Worm (Caenorhabditis elegans) whole organism, L1 larva: ENCODE data around the gene AH10.4.
A peak's percentile ranks its signal among the peaks of the same experiment; 100 is the strongest.

ENCODE experiments used
- C16A3.4 ChIP-seq: fragments of 150-350 bp; optimal IDR thresholded peaks from 2 replicates; lab custom pipeline; 2014; ENCODE audit warnings: missing biosample characterization, missing genetic modification characterization
- ceh-63 ChIP-seq: fragments of 200-800 bp; sonication (Bioruptor generic); optimal IDR thresholded peaks from 2 replicates; lab custom pipeline; 2018; ENCODE audit warnings: mild to moderate bottlenecking, missing genetic modification characterization, missing compliant biosample characterization
- ceh-82 ChIP-seq, 3 experiments: fragments of 150-350 bp in 1 of 3; sonication (generic microtip) in 2 of 3; optimal IDR thresholded peaks; 2 replicates each; lab custom pipeline; 2014 to 2017; ENCODE audit warnings: missing biosample characterization in 3 of 3, missing genetic modification characterization in 3 of 3
- efl-1 ChIP-seq, 4 experiments: fragments of 150-350 bp; optimal IDR thresholded peaks in 3 of 4; peaks in 1 of 4; 1 replicate in 1 of 4; 2 replicates in 3 of 4; lab custom pipeline; 2014; ENCODE audit warnings: missing biosample characterization in 2 of 4, missing genetic modification characterization in 2 of 4, missing genetic modification reagents in 2 of 4
- elt-2 ChIP-seq: sonication (generic microtip); optimal IDR thresholded peaks from 2 replicates; lab custom pipeline; 2016; ENCODE audit warnings: missing genetic modification characterization, mild to moderate bottlenecking, inconsistent platforms, missing compliant biosample characterization, missing genetic modification reagents
- mef-2 ChIP-seq: fragments of 150-350 bp; optimal IDR thresholded peaks from 2 replicates; lab custom pipeline; 2014; ENCODE audit warnings: missing biosample characterization, missing genetic modification characterization
- nhr-76 ChIP-seq: sonication (generic microtip); optimal IDR thresholded peaks from 2 replicates; lab custom pipeline; 2017; ENCODE audit warnings: missing biosample characterization, missing genetic modification characterization
- pax-3 ChIP-seq: fragments of 200-800 bp; sonication (Bioruptor generic); optimal IDR thresholded peaks from 2 replicates; lab custom pipeline; 2018; ENCODE audit warnings: mild to moderate bottlenecking, missing genetic modification characterization, moderate library complexity, missing compliant biosample characterization
- tbx-2 ChIP-seq: sonication (generic microtip); optimal IDR thresholded peaks from 2 replicates; lab custom pipeline; 2016; ENCODE audit warnings: missing genetic modification characterization, missing compliant biosample characterization
- unc-130 ChIP-seq: fragments of 150-350 bp; optimal IDR thresholded peaks from 2 replicates; lab custom pipeline; 2017; ENCODE audit warnings: missing biosample characterization, missing genetic modification characterization, inconsistent platforms
- ztf-4 ChIP-seq: fragments of 150-350 bp; optimal IDR thresholded peaks from 2 replicates; lab custom pipeline; 2014; ENCODE audit warnings: missing biosample characterization, missing genetic modification characterization

- no peak for TF ChIP-seq unc-130 (tag; lab: Kevin White, UChicago)
- no peak for TF ChIP-seq nhr-76 (tag; lab: Kevin White, UChicago)
- TF ChIP-seq C16A3.4, result no peak
- no peak for TF ChIP-seq elt-2 (tag; lab: Kevin White, UChicago)
- TF ChIP-seq mef-2 (tag; lab: Kevin White, UChicago), result no peak
- no peak for TF ChIP-seq tbx-2 (tag; lab: Kevin White, UChicago)
- peak; percentile 41 for TF ChIP-seq pax-3 (tag; lab: Kevin White, UChicago)
- no peak for TF ChIP-seq ceh-63 (GFP tag; lab: Kevin White, UChicago)
- no peak for TF ChIP-seq ztf-4 (tag; lab: Kevin White, UChicago)
- no peak for TF ChIP-seq ceh-82 (tag; optimal IDR thresholded peaks at IDR 0.05; lab: Kevin White, UChicago)
- TF ChIP-seq efl-1 (optimal IDR thresholded peaks at IDR 0.05; lab: Kevin White, UChicago), result no peak
- peak in 1 of 2 experiments; percentile 88 for TF ChIP-seq efl-1 (GFP tag; optimal IDR thresholded peaks at IDR 0.05 in 1 of 2; lab: Kevin White, UChicago)
Observed at ce11 chrV:14128858-14129257, 8.8 kb downstream of the AH10.4 start.
